Worm (Caenorhabditis elegans): Measurements from ENCODE around the gene tbc-20.

- no peak for TF ChIP-seq scrt-1 (GFP tag; IDR thresholded peaks at IDR 0.05)
- TF ChIP-seq hmg-4 (GFP tag; optimal IDR thresholded peaks at IDR 0.05), result no peak
- TF ChIP-seq pes-1 (GFP tag; IDR thresholded peaks at IDR 0.05), result no peak
- no peak for TF ChIP-seq ceh-13 (GFP tag; optimal IDR thresholded peaks at IDR 0.05)
- no peak for TF ChIP-seq flt-1 (GFP tag; IDR thresholded peaks at IDR 0.05)
- no peak for TF ChIP-seq B0310.2 (tag; optimal IDR thresholded peaks at IDR 0.05)
- TF ChIP-seq ama-1 (optimal IDR thresholded peaks at IDR 0.05), result no peak
- no peak for TF ChIP-seq tbx-11 (GFP tag; IDR thresholded peaks at IDR 0.05)
- TF ChIP-seq ets-7 (tag; optimal IDR thresholded peaks at IDR 0.05), result no peak
- TF ChIP-seq hnd-1 (tag; optimal IDR thresholded peaks at IDR 0.05), result no peak
- TF ChIP-seq ceh-36 (tag; optimal IDR thresholded peaks at IDR 0.05), result no peak
These were observed 1.1 kb downstream of the tbc-20 start for ce11 chrII:14799367-14799766.

All from whole organism, early embryonic.